Worm (Caenorhabditis elegans) whole organism, young adult: ENCODE results near the gene npr-13.

Experiments used
- F23B12.7 ChIP-seq: sonication (generic microtip); optimal IDR thresholded peaks from 2 replicates; lab custom pipeline; 2017; ENCODE audit warnings: missing genetic modification characterization, mild to moderate bottlenecking, missing compliant biosample characterization, antibody characterized with exemption, moderate library complexity; ENCODE audit not compliant: insufficient read depth
- T07F8.4 ChIP-seq: sonication (generic microtip); optimal IDR thresholded peaks from 2 replicates; lab custom pipeline; 2016; ENCODE audit warnings: mild to moderate bottlenecking, missing genetic modification characterization, moderate library complexity, missing compliant biosample characterization
- aptf-3 ChIP-seq: fragments of 200-800 bp; sonication (Bioruptor generic); IDR thresholded peaks from 2 replicates; pipeline ENCODE4 v1.3.6; 2022; ENCODE audit warnings: missing genetic modification characterization, missing compliant biosample characterization
- attf-6 ChIP-seq: fragments of 200-800 bp; sonication (Bioruptor generic); IDR thresholded peaks from 2 replicates; pipeline ENCODE4 v1.3.6; 2022; ENCODE audit warnings: missing genetic modification reagents, missing genetic modification characterization, missing compliant biosample characterization
- ceh-58 ChIP-seq: fragments of 200-800 bp; sonication (Bioruptor generic); IDR thresholded peaks from 2 replicates; pipeline ENCODE4 v1.3.6; 2022; ENCODE audit warnings: missing genetic modification characterization, missing compliant biosample characterization
- efl-1 ChIP-seq: fragments of 150-350 bp; optimal IDR thresholded peaks from 2 replicates; lab custom pipeline; 2014; ENCODE audit warnings: missing biosample characterization, missing genetic modification reagents, missing genetic modification characterization
- madf-8 ChIP-seq: fragments of 200-800 bp; sonication (Bioruptor generic); conservative IDR thresholded peaks from 2 replicates; pipeline ENCODE4 v1.3.6; 2022; ENCODE audit warnings: missing genetic modification reagents, missing genetic modification characterization, missing compliant biosample characterization
- nfya-1 ChIP-seq: sonication (generic microtip); optimal IDR thresholded peaks from 2 replicates; lab custom pipeline; 2017; ENCODE audit warnings: antibody characterized with exemption, missing compliant biosample characterization, missing genetic modification characterization, borderline replicate concordance; ENCODE audit not compliant: insufficient read depth
- nhr-179 ChIP-seq: sonication (generic microtip); optimal IDR thresholded peaks from 2 replicates; lab custom pipeline; 2016; ENCODE audit warnings: mild to moderate bottlenecking, missing genetic modification characterization, missing compliant biosample characterization
- pha-4 ChIP-seq: fragments of 150-350 bp; sonication (generic microtip); optimal IDR thresholded peaks from 2 replicates; lab custom pipeline; 2014; ENCODE audit warnings: missing biosample characterization, missing genetic modification reagents, missing genetic modification characterization
- somi-1 ChIP-seq: fragments of 200-800 bp; sonication (Bioruptor generic); optimal IDR thresholded peaks from 2 replicates; lab custom pipeline; 2018; ENCODE audit warnings: mild to moderate bottlenecking, missing genetic modification characterization, missing compliant biosample characterization
- ztf-28 ChIP-seq: fragments of 200-800 bp; sonication (Bioruptor generic); IDR thresholded peaks from 2 replicates; pipeline ENCODE4 v1.3.6; 2022; ENCODE audit warnings: missing genetic modification reagents, missing genetic modification characterization, missing compliant biosample characterization

DNA sequence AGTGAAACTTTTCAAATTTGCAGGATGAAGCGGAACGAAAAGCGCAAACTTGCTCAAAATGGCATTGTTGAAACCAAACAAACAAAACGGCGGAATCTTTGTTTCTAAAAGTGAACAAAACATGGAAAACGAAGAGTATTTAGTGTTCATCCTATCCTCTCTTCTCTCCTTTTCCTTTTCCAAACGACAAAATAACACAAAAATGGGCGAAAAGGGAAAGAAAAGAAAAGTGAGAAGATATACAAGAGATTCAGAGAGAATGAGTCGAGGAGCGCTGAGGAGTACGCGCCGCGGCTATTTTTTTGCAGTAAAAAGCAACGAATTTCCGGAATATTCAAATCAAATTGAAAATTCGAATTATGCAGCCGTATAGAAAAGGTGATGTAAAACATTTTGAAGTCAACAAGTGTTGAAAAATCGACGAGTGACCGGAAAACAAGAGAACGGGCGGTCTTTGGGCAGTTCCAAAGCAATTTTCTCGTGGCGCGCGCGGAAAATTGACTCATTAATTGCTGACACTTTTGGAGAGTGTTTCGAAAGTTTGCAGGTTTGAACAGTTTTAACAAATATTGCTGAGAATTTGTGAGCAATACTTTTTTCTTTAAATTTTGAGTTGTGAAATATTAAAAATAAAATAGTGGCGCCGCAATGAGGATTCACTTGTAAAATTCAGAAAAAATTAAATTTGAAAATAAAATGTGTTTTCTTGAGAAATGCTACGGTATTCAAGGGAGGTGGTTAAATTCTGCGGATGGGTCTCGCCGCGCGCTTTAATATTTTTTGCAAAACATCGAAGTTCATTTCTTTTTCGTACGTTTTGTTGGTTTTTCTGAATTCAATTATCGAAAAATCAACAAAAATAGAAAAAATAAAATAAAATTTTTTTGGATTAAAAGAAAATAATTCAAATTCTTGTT is 23.1 kb downstream of the npr-13 start:
- no peak for TF ChIP-seq T07F8.4 (tag; lab: Kevin White, UChicago)
- TF ChIP-seq efl-1 (GFP tag; lab: Kevin White, UChicago): peak; percentile 88
- no peak for TF ChIP-seq nfya-1
- TF ChIP-seq nhr-179 (tag; lab: Kevin White, UChicago): no peak
- no peak for TF ChIP-seq somi-1
- peak; percentile 72 for TF ChIP-seq madf-8 (GFP tag; lab: Robert Waterston, UW)
- no peak for TF ChIP-seq pha-4 (tag; lab: Kevin White, UChicago)
- no peak for TF ChIP-seq aptf-3 (GFP tag; lab: Robert Waterston, UW)
- no peak for TF ChIP-seq ceh-58
- TF ChIP-seq attf-6: no peak
- TF ChIP-seq ztf-28: no peak
- TF ChIP-seq F23B12.7 (tag; lab: Kevin White, UChicago): no peak
